Fruit fly (Drosophila melanogaster) whole organism, adult: ENCODE results near the gene Osi5.

Experiments
- CG11617 ChIP-seq: fragments of 200-800 bp; sonication (Bioruptor generic); optimal IDR thresholded peaks from 2 replicates; lab custom pipeline; 2017; ENCODE audit warnings: mild to moderate bottlenecking, missing biosample characterization, missing genetic modification reagents, missing genetic modification characterization
- CG14711 ChIP-seq: fragments of 200-800 bp; sonication (Bioruptor generic); optimal IDR thresholded peaks from 2 replicates; lab custom pipeline; 2018; ENCODE audit warnings: missing biosample characterization, mild to moderate bottlenecking, missing genetic modification characterization, moderate library complexity
- CG33017 ChIP-seq: fragments of 200-800 bp; sonication (Bioruptor generic); optimal IDR thresholded peaks from 2 replicates; lab custom pipeline; 2018; ENCODE audit warnings: missing biosample characterization, mild to moderate bottlenecking, missing genetic modification characterization, moderate library complexity
- CG7045 ChIP-seq: fragments of 200-800 bp; sonication (Bioruptor generic); optimal IDR thresholded peaks from 2 replicates; lab custom pipeline; 2017; ENCODE audit warnings: missing biosample characterization, mild to moderate bottlenecking, missing genetic modification characterization
- CG7101 ChIP-seq: fragments of 200-800 bp; sonication (Bioruptor generic); optimal IDR thresholded peaks from 2 replicates; lab custom pipeline; 2018; ENCODE audit warnings: missing biosample characterization, mild to moderate bottlenecking, missing genetic modification characterization, moderate library complexity
- Clk ChIP-seq: fragments of 200-800 bp; sonication (Bioruptor generic); optimal IDR thresholded peaks from 2 replicates; lab custom pipeline; 2017; ENCODE audit warnings: missing biosample characterization, missing genetic modification characterization
- Hr96 ChIP-seq: fragments of 200-800 bp; sonication (Bioruptor generic); optimal IDR thresholded peaks from 2 replicates; lab custom pipeline; 2016; ENCODE audit warnings: missing biosample characterization, missing genetic modification characterization
- cic ChIP-seq: fragments of 200-800 bp; sonication (Bioruptor generic); optimal IDR thresholded peaks from 2 replicates; lab custom pipeline; 2017; ENCODE audit warnings: missing biosample characterization, mild to moderate bottlenecking, missing genetic modification characterization, moderate library complexity
- kay ChIP-seq: fragments of 200-800 bp; sonication (Bioruptor generic); peaks from one replicate; lab custom pipeline; 2016; ENCODE audit warnings: missing biosample characterization, missing genetic modification characterization, borderline replicate concordance
- pad ChIP-seq: fragments of 200-800 bp; sonication (Bioruptor generic); optimal IDR thresholded peaks from 3 replicates; lab custom pipeline; 2017; ENCODE audit warnings: missing biosample characterization, missing genetic modification characterization, mild to moderate bottlenecking, moderate library complexity, missing genetic modification reagents
- tj ChIP-seq: fragments of 200-800 bp; sonication (Bioruptor generic); optimal IDR thresholded peaks from 3 replicates; lab custom pipeline; 2017; ENCODE audit warnings: missing biosample characterization, mild to moderate bottlenecking, missing genetic modification characterization, moderate library complexity
- toe ChIP-seq: fragments of 200-800 bp; sonication (Bioruptor generic); optimal IDR thresholded peaks from 2 replicates; lab custom pipeline; 2016; ENCODE audit warnings: missing biosample characterization, missing genetic modification characterization

- TF ChIP-seq pad (GFP tag; lab: Kevin White, UChicago) (no peak), CG11617 (no peak), cic (GFP tag; lab: Kevin White, UChicago) (no peak), toe (no peak), CG14711 (no peak), kay (GFP tag; lab: Kevin White, UChicago) (no peak), Hr96 (GFP tag; lab: Kevin White, UChicago) (no peak), tj (no peak), CG7101 (no peak), CG33017 (tag; lab: Kevin White, UChicago) (no peak), Clk (GFP tag; lab: Kevin White, UChicago) (no peak), CG7045 (GFP tag; lab: Kevin White, UChicago) (no peak)
These were observed 40.3 kb upstream of the Osi5 start, which contains the start of gene NPFR for dm6 chr3R:6187015-6187414.
